Fruit fly (Drosophila melanogaster): Measurements from ENCODE around the gene mRpL21.

DNA sequence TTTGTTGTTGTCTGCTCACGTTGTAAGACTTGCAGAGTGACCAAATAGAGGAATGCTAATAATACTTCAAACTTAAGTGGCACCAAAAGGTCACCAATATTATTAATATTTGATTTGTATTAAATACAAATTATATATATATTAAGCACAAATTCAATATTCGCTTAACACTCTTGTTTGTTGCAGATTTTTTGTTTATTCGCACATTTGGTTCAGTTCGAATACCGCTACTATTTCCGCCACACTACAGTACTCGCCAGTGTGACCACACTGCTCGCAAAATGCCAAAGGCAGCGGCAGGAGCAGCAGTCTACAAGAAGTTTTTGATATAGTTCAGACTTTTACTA, 9.3 kb upstream of the mRpL21 start, which contains the start of gene Max:
- TF ChIP-seq EcR (GFP tag; optimal IDR thresholded peaks at IDR 0.05) (no peak), Dll (optimal IDR thresholded peaks at IDR 0.05) (no peak), psq (optimal IDR thresholded peaks at IDR 0.05) (no peak), CG8478 (optimal IDR thresholded peaks at IDR 0.05) (no peak), usp (GFP tag; optimal IDR thresholded peaks at IDR 0.05) (no peak), pan (optimal IDR thresholded peaks at IDR 0.05) (no peak)

Measured in whole organism.